2 worm cellular contexts compared by ENCODE assay signal in genomic region chrIV:4204275-4204674, ce11.
TF ChIP-seq lines count a peak whose summit lies in the region.

Gene pax-2, minus strand, starts transcription at chrIV:4204375.

TF ChIP-seq in whole organism, L1 larva, 84 proteins besides CTCF, POLR2A, EP300 and RAD21:
- TF ChIP-seq fkh-8 (tag; optimal IDR thresholded peaks at IDR 0.05; lab: Kevin White, UChicago): peak; percentile 21
- TF ChIP-seq vab-15 (tag; optimal IDR thresholded peaks at IDR 0.05; lab: Kevin White, UChicago): no peak

TF ChIP-seq in whole organism, mixed stage, embryonic, 35 proteins besides CTCF, POLR2A, EP300 and RAD21:
- TF ChIP-seq pha-4 (tag; optimal IDR thresholded peaks at IDR 0.05; lab: Kevin White, UChicago): no peak
- no peak for TF ChIP-seq elt-1 (tag; optimal IDR thresholded peaks at IDR 0.05; lab: Kevin White, UChicago; ENCODE audit: borderline replicate concordance, insufficient read depth)
- no peak for TF ChIP-seq unc-39 (tag; optimal IDR thresholded peaks at IDR 0.05; lab: Kevin White, UChicago)
- TF ChIP-seq ceh-39 (tag; optimal IDR thresholded peaks at IDR 0.05; lab: Kevin White, UChicago): no peak
- TF ChIP-seq mep-1 (tag; optimal IDR thresholded peaks at IDR 0.05; lab: Kevin White, UChicago): no peak
- TF ChIP-seq unc-62 (GFP tag; optimal IDR thresholded peaks at IDR 0.05; lab: Kevin White, UChicago): no peak
- peak; percentile 75 for TF ChIP-seq zip-8 (tag; optimal IDR thresholded peaks at IDR 0.05; lab: Kevin White, UChicago)
- no peak for TF ChIP-seq nhr-237 (tag; optimal IDR thresholded peaks at IDR 0.05; lab: Kevin White, UChicago)
